Worm (Caenorhabditis elegans) whole organism, late embryonic: ENCODE data around the gene pqn-70.

Experiments
- C08G9.2 ChIP-seq: sonication (generic microtip); optimal IDR thresholded peaks from 2 replicates; lab custom pipeline; 2016; ENCODE audit warnings: mild to moderate bottlenecking, missing genetic modification characterization, moderate library complexity, missing compliant biosample characterization
- C38D4.7 ChIP-seq: fragments of 200-800 bp; sonication (Bioruptor generic); optimal IDR thresholded peaks from 2 replicates; lab custom pipeline; 2018; ENCODE audit warnings: mild to moderate bottlenecking, missing genetic modification characterization, moderate library complexity, missing compliant biosample characterization
- F13H6.1 ChIP-seq: sonication (generic microtip); optimal IDR thresholded peaks from 2 replicates; lab custom pipeline; 2016; ENCODE audit warnings: missing genetic modification characterization, missing compliant biosample characterization
- K02D7.2 ChIP-seq: sonication (generic microtip); optimal IDR thresholded peaks from 2 replicates; lab custom pipeline; 2017; ENCODE audit warnings: mild to moderate bottlenecking, missing genetic modification characterization, missing compliant biosample characterization
- K09A11.1 ChIP-seq: sonication (generic microtip); optimal IDR thresholded peaks from 2 replicates; lab custom pipeline; 2017; ENCODE audit warnings: antibody characterized with exemption, mild to moderate bottlenecking, missing genetic modification characterization, missing compliant biosample characterization; ENCODE audit not compliant: insufficient read depth
- T23F11.4 ChIP-seq: fragments of 200-800 bp; sonication (Bioruptor generic); optimal IDR thresholded peaks from 2 replicates; lab custom pipeline; 2018; ENCODE audit warnings: mild to moderate bottlenecking, missing genetic modification characterization, missing compliant biosample characterization
- Y22D7AL.16 ChIP-seq: sonication (generic microtip); optimal IDR thresholded peaks from 2 replicates; lab custom pipeline; 2016; ENCODE audit warnings: missing genetic modification characterization, missing compliant biosample characterization
- ahr-1 ChIP-seq: sonication (generic microtip); optimal IDR thresholded peaks from 2 replicates; lab custom pipeline; 2016; ENCODE audit warnings: missing genetic modification characterization, missing compliant biosample characterization
- ceh-14 ChIP-seq: sonication (generic microtip); optimal IDR thresholded peaks from 2 replicates; lab custom pipeline; 2016; ENCODE audit warnings: missing genotype, missing genetic modification characterization, missing compliant biosample characterization
- ceh-18 ChIP-seq: sonication (generic microtip); optimal IDR thresholded peaks from 2 replicates; lab custom pipeline; 2016; ENCODE audit warnings: missing genetic modification characterization, missing compliant biosample characterization
- ceh-2 ChIP-seq: sonication (generic microtip); optimal IDR thresholded peaks from 2 replicates; lab custom pipeline; 2016; ENCODE audit warnings: missing genotype, missing genetic modification characterization, missing compliant biosample characterization
- ceh-22 ChIP-seq: sonication (generic microtip); optimal IDR thresholded peaks from 2 replicates; lab custom pipeline; 2017; ENCODE audit warnings: missing biosample characterization, missing genetic modification characterization
- ceh-24 ChIP-seq: sonication (generic microtip); optimal IDR thresholded peaks from 2 replicates; lab custom pipeline; 2016; ENCODE audit warnings: mild to moderate bottlenecking, missing genetic modification characterization, missing compliant biosample characterization
- ceh-30 ChIP-seq: fragments of 150-350 bp; optimal IDR thresholded peaks from 2 replicates; lab custom pipeline; 2014; ENCODE audit warnings: missing biosample characterization, missing genetic modification characterization
- ceh-31 ChIP-seq: sonication (generic microtip); optimal IDR thresholded peaks from 2 replicates; lab custom pipeline; 2016; ENCODE audit warnings: missing genetic modification characterization, missing compliant biosample characterization
- ceh-48 ChIP-seq: sonication (generic microtip); optimal IDR thresholded peaks from 2 replicates; lab custom pipeline; 2016; ENCODE audit warnings: missing genetic modification characterization, inconsistent platforms, missing compliant biosample characterization
- ceh-6 ChIP-seq: fragments of 200-800 bp; sonication (Bioruptor generic); optimal IDR thresholded peaks from 2 replicates; lab custom pipeline; 2018; ENCODE audit warnings: mild to moderate bottlenecking, missing genetic modification characterization, missing compliant biosample characterization
- dmd-4 ChIP-seq: sonication (generic microtip); optimal IDR thresholded peaks from 2 replicates; lab custom pipeline; 2016; ENCODE audit warnings: borderline replicate concordance, missing genetic modification characterization, missing compliant biosample characterization
- dve-1 ChIP-seq: sonication (generic microtip); optimal IDR thresholded peaks from 2 replicates; lab custom pipeline; 2017; ENCODE audit warnings: antibody characterized with exemption, mild to moderate bottlenecking, missing genetic modification characterization, missing compliant biosample characterization
- elt-2 ChIP-seq: sonication (generic microtip); optimal IDR thresholded peaks from 2 replicates; lab custom pipeline; 2016; ENCODE audit warnings: missing genetic modification reagents, missing genetic modification characterization, missing compliant biosample characterization
- elt-4 ChIP-seq: sonication (generic microtip); optimal IDR thresholded peaks from 2 replicates; lab custom pipeline; 2016; ENCODE audit warnings: missing genetic modification characterization, missing compliant biosample characterization
- ets-4 ChIP-seq: sonication (generic microtip); optimal IDR thresholded peaks from 2 replicates; lab custom pipeline; 2016; ENCODE audit warnings: missing genetic modification characterization, missing compliant biosample characterization
- fax-1 ChIP-seq: sonication (generic microtip); optimal IDR thresholded peaks from 2 replicates; lab custom pipeline; 2016; ENCODE audit warnings: missing genotype, missing genetic modification characterization, missing compliant biosample characterization
- fkh-10 ChIP-seq: fragments of 150-350 bp; optimal IDR thresholded peaks from 2 replicates; lab custom pipeline; 2014; ENCODE audit warnings: missing biosample characterization, missing genetic modification reagents, missing genetic modification characterization
- fkh-6 ChIP-seq: sonication (generic microtip); optimal IDR thresholded peaks from 2 replicates; lab custom pipeline; 2016; ENCODE audit warnings: missing genetic modification characterization, missing compliant biosample characterization
- gmeb-2 ChIP-seq: sonication (generic microtip); optimal IDR thresholded peaks from 2 replicates; lab custom pipeline; 2016; ENCODE audit warnings: missing genetic modification characterization, inconsistent platforms, missing compliant biosample characterization
- hlh-13 ChIP-seq: fragments of 200-800 bp; sonication (Bioruptor generic); optimal IDR thresholded peaks from 2 replicates; lab custom pipeline; 2018; ENCODE audit warnings: mild to moderate bottlenecking, missing genetic modification characterization, missing compliant biosample characterization
- hlh-30 ChIP-seq: sonication (generic microtip); optimal IDR thresholded peaks from 2 replicates; lab custom pipeline; 2017; ENCODE audit warnings: antibody characterized with exemption, missing genetic modification characterization, missing compliant biosample characterization; ENCODE audit not compliant: insufficient read depth
- hlh-6 ChIP-seq: sonication (generic microtip); optimal IDR thresholded peaks from 2 replicates; lab custom pipeline; 2016; ENCODE audit warnings: missing genotype, missing genetic modification characterization, missing compliant biosample characterization
- lim-6 ChIP-seq: sonication (generic microtip); optimal IDR thresholded peaks from 2 replicates; lab custom pipeline; 2016; ENCODE audit warnings: missing genetic modification characterization, missing compliant biosample characterization
- lin-11 ChIP-seq: fragments of 200-800 bp; sonication (Bioruptor generic); optimal IDR thresholded peaks from 2 replicates; lab custom pipeline; 2018; ENCODE audit warnings: mild to moderate bottlenecking, missing genetic modification characterization, missing compliant biosample characterization
- madf-2 ChIP-seq: sonication (generic microtip); optimal IDR thresholded peaks from 2 replicates; lab custom pipeline; 2017; ENCODE audit warnings: missing genetic modification characterization, missing compliant biosample characterization
- nhr-232 ChIP-seq: sonication (generic microtip); optimal IDR thresholded peaks from 2 replicates; lab custom pipeline; 2016; ENCODE audit warnings: missing genetic modification characterization, missing compliant biosample characterization
- npax-4 ChIP-seq: sonication (generic microtip); optimal IDR thresholded peaks from 2 replicates; lab custom pipeline; 2016; ENCODE audit warnings: missing genetic modification characterization, missing compliant biosample characterization
- odd-2 ChIP-seq: sonication (generic microtip); optimal IDR thresholded peaks from 2 replicates; lab custom pipeline; 2017; ENCODE audit warnings: antibody characterized with exemption, mild to moderate bottlenecking, missing genetic modification characterization, missing compliant biosample characterization
- pag-3 ChIP-seq: sonication (generic microtip); optimal IDR thresholded peaks from 2 replicates; lab custom pipeline; 2016; ENCODE audit warnings: missing compliant biosample characterization, missing genetic modification characterization, borderline replicate concordance
- pat-9 ChIP-seq: fragments of 200-800 bp; sonication (Bioruptor generic); optimal IDR thresholded peaks from 2 replicates; lab custom pipeline; 2018; ENCODE audit warnings: mild to moderate bottlenecking, missing genetic modification characterization, moderate library complexity, missing compliant biosample characterization
- pax-1 ChIP-seq: fragments of 150-350 bp; optimal IDR thresholded peaks from 2 replicates; lab custom pipeline; 2014; ENCODE audit warnings: missing biosample characterization, missing genetic modification characterization
- pha-4 ChIP-seq: fragments of 150-350 bp; optimal IDR thresholded peaks from 2 replicates; lab custom pipeline; 2018; ENCODE audit warnings: missing biosample characterization, missing genetic modification reagents, missing genetic modification characterization
- ref-2 ChIP-seq: sonication (generic microtip); optimal IDR thresholded peaks from 2 replicates; lab custom pipeline; 2016; ENCODE audit warnings: missing genetic modification characterization, missing compliant biosample characterization
- rnt-1 ChIP-seq: sonication (generic microtip); optimal IDR thresholded peaks from 2 replicates; lab custom pipeline; 2016; ENCODE audit warnings: missing genetic modification characterization, missing compliant biosample characterization
- sdc-2 ChIP-seq: sonication (generic microtip); optimal IDR thresholded peaks from 2 replicates; lab custom pipeline; 2016; ENCODE audit warnings: missing genotype, missing genetic modification characterization, missing compliant biosample characterization
- sox-2 ChIP-seq: fragments of 200-800 bp; sonication (Bioruptor generic); IDR thresholded peaks from 2 replicates; pipeline ENCODE4 v1.3.6; 2022; ENCODE audit warnings: missing genetic modification reagents, missing genetic modification characterization, missing compliant biosample characterization
- sox-4 ChIP-seq: sonication (generic microtip); optimal IDR thresholded peaks from 2 replicates; lab custom pipeline; 2017; ENCODE audit warnings: mild to moderate bottlenecking, missing genetic modification characterization, inconsistent platforms, missing compliant biosample characterization
- syd-9 ChIP-seq: sonication (generic microtip); optimal IDR thresholded peaks from 2 replicates; lab custom pipeline; 2016; ENCODE audit warnings: mild to moderate bottlenecking, missing genetic modification characterization, moderate library complexity, missing compliant biosample characterization
- tbx-2 ChIP-seq: sonication (generic microtip); optimal IDR thresholded peaks from 2 replicates; lab custom pipeline; 2016; ENCODE audit warnings: missing genetic modification characterization, missing compliant biosample characterization
- ttx-3 ChIP-seq: sonication (generic microtip); optimal IDR thresholded peaks from 2 replicates; lab custom pipeline; 2016; ENCODE audit warnings: missing genetic modification reagents, missing genetic modification characterization, missing compliant biosample characterization
- unc-3 ChIP-seq, 2 experiments: fragments of 200-800 bp in 1 of 2; sonication (Bioruptor generic) in 1 of 2; sonication (generic microtip) in 1 of 2; conservative IDR thresholded peaks in 1 of 2; optimal IDR thresholded peaks in 1 of 2; 2 replicates each; pipeline versions ENCODE4 v1.3.6 to Lab custom; 2016 to 2022; ENCODE audit warnings: missing compliant biosample characterization in 2 of 2, missing genetic modification characterization in 2 of 2, missing genetic modification reagents in 1 of 2
- unc-42 ChIP-seq: sonication (generic microtip); optimal IDR thresholded peaks from 2 replicates; lab custom pipeline; 2016; ENCODE audit warnings: missing genotype, missing genetic modification characterization, missing compliant biosample characterization
- unc-55 ChIP-seq: sonication (generic microtip); optimal IDR thresholded peaks from 2 replicates; lab custom pipeline; 2017; ENCODE audit warnings: missing biosample characterization, missing genetic modification reagents, missing genetic modification characterization
- unc-86 ChIP-seq: sonication (generic microtip); optimal IDR thresholded peaks from 2 replicates; lab custom pipeline; 2016; ENCODE audit warnings: missing genetic modification characterization, missing compliant biosample characterization
- zip-5 ChIP-seq: sonication (generic microtip); optimal IDR thresholded peaks from 2 replicates; lab custom pipeline; 2016; ENCODE audit warnings: missing genetic modification characterization, missing compliant biosample characterization
- ztf-16 ChIP-seq: sonication (generic microtip); optimal IDR thresholded peaks from 2 replicates; lab custom pipeline; 2017; ENCODE audit warnings: missing genetic modification characterization, missing compliant biosample characterization

pqn-70 gene

ce11 chrV:11228653-11229173 lies at the start of gene pqn-70:
Gene pqn-70, minus strand, starts transcription at chrV:11228703.
- TF ChIP-seq gmeb-2 (no peak), ref-2 (peak; percentile 74), sox-4 (no peak), ceh-2 (tag; lab: Kevin White, UChicago) (peak; percentile 66), unc-3 (GFP tag; conservative IDR thresholded peaks at IDR 0.05; lab: Robert Waterston, UW) (no peak), unc-3 (tag; optimal IDR thresholded peaks at IDR 0.05; lab: Kevin White, UChicago) (no peak), zip-5 (peak; percentile 32), sox-2 (GFP tag; lab: Robert Waterston, UW) (no peak), ceh-14 (peak; percentile 57), syd-9 (no peak), lim-6 (tag; lab: Kevin White, UChicago) (no peak), ahr-1 (tag; lab: Kevin White, UChicago) (no peak), pat-9 (no peak), nhr-232 (tag; lab: Kevin White, UChicago) (no peak), hlh-6 (tag; lab: Kevin White, UChicago) (no peak), C38D4.7 (GFP tag; lab: Kevin White, UChicago) (no peak), ztf-16 (tag; lab: Kevin White, UChicago) (peak; percentile 16), dve-1 (tag; lab: Kevin White, UChicago) (peak; percentile 15), dmd-4 (peak; percentile 10), unc-86 (tag; lab: Kevin White, UChicago) (no peak), ets-4 (tag; lab: Kevin White, UChicago) (peak; percentile 38), unc-42 (peak; percentile 86), lin-11 (tag; lab: Kevin White, UChicago) (no peak), unc-55 (GFP tag; lab: Kevin White, UChicago) (peak; percentile 31), ceh-18 (tag; lab: Kevin White, UChicago) (peak; percentile 35), rnt-1 (peak; percentile 39), ceh-6 (GFP tag; lab: Kevin White, UChicago) (no peak), ceh-31 (peak; percentile 93), F13H6.1 (peak; percentile 45), pha-4 (no peak), npax-4 (tag; lab: Kevin White, UChicago) (no peak), K09A11.1 (tag; lab: Kevin White, UChicago) (no peak), ttx-3 (tag; lab: Kevin White, UChicago) (no peak), fkh-10 (GFP tag; lab: Kevin White, UChicago) (no peak), K02D7.2 (tag; lab: Kevin White, UChicago) (no peak), sdc-2 (tag; lab: Kevin White, UChicago) (no peak), pax-1 (tag; lab: Kevin White, UChicago) (no peak), T23F11.4 (no peak), elt-4 (no peak), elt-2 (tag; lab: Kevin White, UChicago) (peak; percentile 43), ceh-24 (no peak), pag-3 (no peak), Y22D7AL.16 (no peak), ceh-48 (tag; lab: Kevin White, UChicago) (peak; percentile 93), fkh-6 (tag; lab: Kevin White, UChicago) (no peak), hlh-13 (GFP tag; lab: Kevin White, UChicago) (no peak), fax-1 (tag; lab: Kevin White, UChicago) (peak; percentile 52), C08G9.2 (tag; lab: Kevin White, UChicago) (peak; percentile 68), tbx-2 (peak; percentile 79), hlh-30 (tag; lab: Kevin White, UChicago) (peak; percentile 94), madf-2 (tag; lab: Kevin White, UChicago) (no peak), odd-2 (tag; lab: Kevin White, UChicago) (no peak), ceh-30 (tag; lab: Kevin White, UChicago) (no peak), ceh-22 (no peak)
